Worm (Caenorhabditis elegans) whole organism, late embryonic: ENCODE measurements around the gene ador-1.

Experiments used
- C08G9.2 ChIP-seq: sonication (generic microtip); optimal IDR thresholded peaks from 2 replicates; lab custom pipeline; 2016; ENCODE audit warnings: mild to moderate bottlenecking, missing genetic modification characterization, moderate library complexity, missing compliant biosample characterization
- C38D4.7 ChIP-seq: fragments of 200-800 bp; sonication (Bioruptor generic); optimal IDR thresholded peaks from 2 replicates; lab custom pipeline; 2018; ENCODE audit warnings: mild to moderate bottlenecking, missing genetic modification characterization, moderate library complexity, missing compliant biosample characterization
- K09A11.1 ChIP-seq: sonication (generic microtip); optimal IDR thresholded peaks from 2 replicates; lab custom pipeline; 2017; ENCODE audit warnings: antibody characterized with exemption, mild to moderate bottlenecking, missing genetic modification characterization, missing compliant biosample characterization; ENCODE audit not compliant: insufficient read depth
- Y22D7AL.16 ChIP-seq: sonication (generic microtip); optimal IDR thresholded peaks from 2 replicates; lab custom pipeline; 2016; ENCODE audit warnings: missing genetic modification characterization, missing compliant biosample characterization
- ahr-1 ChIP-seq: sonication (generic microtip); optimal IDR thresholded peaks from 2 replicates; lab custom pipeline; 2016; ENCODE audit warnings: missing genetic modification characterization, missing compliant biosample characterization
- ceh-19 ChIP-seq: fragments of 200-800 bp; sonication (Bioruptor generic); optimal IDR thresholded peaks from 2 replicates; lab custom pipeline; 2018; ENCODE audit warnings: mild to moderate bottlenecking, missing genetic modification characterization, missing compliant biosample characterization
- ceh-24 ChIP-seq: sonication (generic microtip); optimal IDR thresholded peaks from 2 replicates; lab custom pipeline; 2016; ENCODE audit warnings: mild to moderate bottlenecking, missing genetic modification characterization, missing compliant biosample characterization
- ceh-31 ChIP-seq: sonication (generic microtip); optimal IDR thresholded peaks from 2 replicates; lab custom pipeline; 2016; ENCODE audit warnings: missing genetic modification characterization, missing compliant biosample characterization
- ceh-45 ChIP-seq: fragments of 200-800 bp; sonication (Bioruptor generic); IDR thresholded peaks from 2 replicates; pipeline ENCODE4 v1.3.6; 2022; ENCODE audit warnings: missing genetic modification reagents, missing genetic modification characterization, missing compliant biosample characterization
- ceh-6 ChIP-seq: fragments of 200-800 bp; sonication (Bioruptor generic); optimal IDR thresholded peaks from 2 replicates; lab custom pipeline; 2018; ENCODE audit warnings: mild to moderate bottlenecking, missing genetic modification characterization, missing compliant biosample characterization
- ceh-9 ChIP-seq: sonication (generic microtip); optimal IDR thresholded peaks from 2 replicates; lab custom pipeline; 2016; ENCODE audit warnings: mild to moderate bottlenecking, missing genetic modification characterization, inconsistent platforms, missing compliant biosample characterization
- che-1 ChIP-seq: sonication (generic microtip); optimal IDR thresholded peaks from 2 replicates; lab custom pipeline; 2016; ENCODE audit warnings: mild to moderate bottlenecking, missing genetic modification characterization, missing compliant biosample characterization
- elt-4 ChIP-seq: sonication (generic microtip); optimal IDR thresholded peaks from 2 replicates; lab custom pipeline; 2016; ENCODE audit warnings: missing genetic modification characterization, missing compliant biosample characterization
- ets-4 ChIP-seq: sonication (generic microtip); optimal IDR thresholded peaks from 2 replicates; lab custom pipeline; 2016; ENCODE audit warnings: missing genetic modification characterization, missing compliant biosample characterization
- fax-1 ChIP-seq: sonication (generic microtip); optimal IDR thresholded peaks from 2 replicates; lab custom pipeline; 2016; ENCODE audit warnings: missing genotype, missing genetic modification characterization, missing compliant biosample characterization
- gmeb-2 ChIP-seq: sonication (generic microtip); optimal IDR thresholded peaks from 2 replicates; lab custom pipeline; 2016; ENCODE audit warnings: missing genetic modification characterization, inconsistent platforms, missing compliant biosample characterization
- hlh-13 ChIP-seq: fragments of 200-800 bp; sonication (Bioruptor generic); optimal IDR thresholded peaks from 2 replicates; lab custom pipeline; 2018; ENCODE audit warnings: mild to moderate bottlenecking, missing genetic modification characterization, missing compliant biosample characterization
- hlh-15 ChIP-seq: sonication (generic microtip); optimal IDR thresholded peaks from 2 replicates; lab custom pipeline; 2016; ENCODE audit warnings: missing genetic modification characterization, missing compliant biosample characterization
- hlh-30 ChIP-seq: sonication (generic microtip); optimal IDR thresholded peaks from 2 replicates; lab custom pipeline; 2017; ENCODE audit warnings: antibody characterized with exemption, missing genetic modification characterization, missing compliant biosample characterization; ENCODE audit not compliant: insufficient read depth
- mec-3 ChIP-seq: sonication (generic microtip); optimal IDR thresholded peaks from 2 replicates; lab custom pipeline; 2016; ENCODE audit warnings: borderline replicate concordance, missing genetic modification characterization, missing compliant biosample characterization
- nfya-1 ChIP-seq: sonication (generic microtip); optimal IDR thresholded peaks from 2 replicates; lab custom pipeline; 2017; ENCODE audit warnings: missing genetic modification characterization, mild to moderate bottlenecking, missing compliant biosample characterization, antibody characterized with exemption, moderate library complexity
- nhr-11 ChIP-seq: fragments of 150-350 bp; optimal IDR thresholded peaks from 2 replicates; lab custom pipeline; 2014; ENCODE audit warnings: missing biosample characterization, missing genetic modification characterization
- nhr-232 ChIP-seq: sonication (generic microtip); optimal IDR thresholded peaks from 2 replicates; lab custom pipeline; 2016; ENCODE audit warnings: missing genetic modification characterization, missing compliant biosample characterization
- npax-4 ChIP-seq: sonication (generic microtip); optimal IDR thresholded peaks from 2 replicates; lab custom pipeline; 2016; ENCODE audit warnings: missing genetic modification characterization, missing compliant biosample characterization
- odd-2 ChIP-seq: sonication (generic microtip); optimal IDR thresholded peaks from 2 replicates; lab custom pipeline; 2017; ENCODE audit warnings: antibody characterized with exemption, mild to moderate bottlenecking, missing genetic modification characterization, missing compliant biosample characterization
- pag-3 ChIP-seq: sonication (generic microtip); optimal IDR thresholded peaks from 2 replicates; lab custom pipeline; 2016; ENCODE audit warnings: missing compliant biosample characterization, missing genetic modification characterization, borderline replicate concordance
- pax-1 ChIP-seq: fragments of 150-350 bp; optimal IDR thresholded peaks from 2 replicates; lab custom pipeline; 2014; ENCODE audit warnings: missing biosample characterization, missing genetic modification characterization
- pqm-1 ChIP-seq: sonication (generic microtip); optimal IDR thresholded peaks from 2 replicates; lab custom pipeline; 2016; ENCODE audit warnings: missing genetic modification characterization, missing compliant biosample characterization
- pros-1 ChIP-seq: fragments of 150-350 bp; optimal IDR thresholded peaks from 2 replicates; lab custom pipeline; 2014; ENCODE audit warnings: missing biosample characterization, missing genetic modification reagents, missing genetic modification characterization
- sdc-2 ChIP-seq: sonication (generic microtip); optimal IDR thresholded peaks from 2 replicates; lab custom pipeline; 2016; ENCODE audit warnings: missing genotype, missing genetic modification characterization, missing compliant biosample characterization
- tbx-2 ChIP-seq: sonication (generic microtip); optimal IDR thresholded peaks from 2 replicates; lab custom pipeline; 2016; ENCODE audit warnings: missing genetic modification characterization, missing compliant biosample characterization
- ttx-3 ChIP-seq: sonication (generic microtip); optimal IDR thresholded peaks from 2 replicates; lab custom pipeline; 2016; ENCODE audit warnings: missing genetic modification reagents, missing genetic modification characterization, missing compliant biosample characterization
- unc-86 ChIP-seq: sonication (generic microtip); optimal IDR thresholded peaks from 2 replicates; lab custom pipeline; 2016; ENCODE audit warnings: missing genetic modification characterization, missing compliant biosample characterization
- ztf-16 ChIP-seq: sonication (generic microtip); optimal IDR thresholded peaks from 2 replicates; lab custom pipeline; 2017; ENCODE audit warnings: missing genetic modification characterization, missing compliant biosample characterization

The ador-1 gene

DNA sequence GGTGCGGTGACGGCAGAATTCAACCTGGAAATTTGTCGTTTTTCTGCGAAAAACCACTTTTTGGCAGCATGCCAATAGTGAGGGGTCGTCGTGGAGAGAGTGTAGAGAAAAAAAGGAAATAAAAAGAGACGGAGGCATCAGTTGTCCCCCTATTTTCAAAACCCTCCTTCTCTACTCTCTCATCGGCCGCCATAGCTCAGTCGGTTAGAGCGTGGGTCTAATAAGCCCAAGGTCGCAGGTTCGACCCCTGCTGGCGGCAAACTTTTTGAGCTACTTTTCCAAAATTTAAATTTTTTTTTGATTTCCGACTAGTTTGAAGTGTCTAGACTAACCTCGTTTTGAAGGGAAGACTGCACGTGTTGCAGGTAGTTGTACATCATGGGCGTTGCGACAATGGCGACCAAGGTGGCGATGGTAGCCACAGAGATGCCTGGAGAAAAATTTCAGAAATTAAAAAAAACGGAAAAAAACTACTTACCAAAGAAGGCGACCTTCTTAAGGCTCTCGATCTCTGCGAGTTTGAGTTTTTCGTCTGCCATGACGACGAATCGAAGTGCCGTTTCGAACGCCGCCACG, 8.0 kb downstream of the ador-1 start, which contains the start of gene col-85 (continued):
- TF ChIP-seq ceh-45 (GFP tag; lab: Robert Waterston, UW) (peak; percentile 96), sdc-2 (tag; lab: Kevin White, UChicago) (peak; percentile 89), npax-4 (tag; lab: Kevin White, UChicago) (peak; percentile 88), fax-1 (peak; percentile 88), nhr-232 (peak; percentile 85), gmeb-2 (tag; lab: Kevin White, UChicago) (peak; percentile 98), hlh-15 (tag; lab: Kevin White, UChicago) (peak; percentile 91), hlh-13 (GFP tag; lab: Kevin White, UChicago) (peak; percentile 94), ceh-6 (GFP tag; lab: Kevin White, UChicago) (peak; percentile 91), pros-1 (no peak), ceh-9 (tag; lab: Kevin White, UChicago) (peak; percentile 93), K09A11.1 (tag; lab: Kevin White, UChicago) (peak; percentile 88), ceh-19 (peak; percentile 94), hlh-30 (tag; lab: Kevin White, UChicago) (peak; percentile 46), elt-4 (tag; lab: Kevin White, UChicago) (no peak), ttx-3 (tag; lab: Kevin White, UChicago) (peak; percentile 92), ztf-16 (tag; lab: Kevin White, UChicago) (peak; percentile 95), pqm-1 (tag; lab: Kevin White, UChicago) (peak; percentile 86), che-1 (peak; percentile 93), nhr-11 (tag; lab: Kevin White, UChicago) (no peak), C38D4.7 (GFP tag; lab: Kevin White, UChicago) (peak; percentile 90), ahr-1 (tag; lab: Kevin White, UChicago) (peak; percentile 86), C08G9.2 (tag; lab: Kevin White, UChicago) (peak; percentile 87), ets-4 (tag; lab: Kevin White, UChicago) (peak; percentile 78), nfya-1 (tag; lab: Kevin White, UChicago) (peak; percentile 84), ceh-31 (peak; percentile 86), mec-3 (tag; lab: Kevin White, UChicago) (peak; percentile 75)

DNA sequence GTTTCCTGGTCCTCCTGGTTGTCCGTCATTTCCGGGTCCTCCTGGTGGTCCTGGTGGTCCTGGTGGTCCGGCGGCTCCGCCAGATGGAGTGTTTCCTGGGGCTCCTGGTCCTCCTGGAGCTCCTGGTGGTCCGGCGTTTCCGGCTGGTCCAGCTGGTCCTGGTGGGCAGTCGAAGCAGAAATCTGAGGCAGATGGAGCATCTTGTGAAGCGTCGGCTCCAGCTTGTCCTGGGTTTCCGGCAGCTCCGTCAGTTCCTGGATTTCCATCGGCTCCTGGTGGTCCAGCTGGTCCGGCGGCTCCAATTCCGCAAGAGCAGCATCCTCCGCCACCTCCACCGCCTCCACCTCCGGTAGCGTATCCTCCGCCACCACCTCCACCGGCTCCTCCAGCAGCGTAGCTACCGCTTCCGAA, 8.6 kb downstream of the ador-1 start:
- no peak for TF ChIP-seq ceh-31
- no peak for TF ChIP-seq pax-1 (tag; lab: Kevin White, UChicago)
- TF ChIP-seq pag-3 (tag; lab: Kevin White, UChicago) = no peak

DNA sequence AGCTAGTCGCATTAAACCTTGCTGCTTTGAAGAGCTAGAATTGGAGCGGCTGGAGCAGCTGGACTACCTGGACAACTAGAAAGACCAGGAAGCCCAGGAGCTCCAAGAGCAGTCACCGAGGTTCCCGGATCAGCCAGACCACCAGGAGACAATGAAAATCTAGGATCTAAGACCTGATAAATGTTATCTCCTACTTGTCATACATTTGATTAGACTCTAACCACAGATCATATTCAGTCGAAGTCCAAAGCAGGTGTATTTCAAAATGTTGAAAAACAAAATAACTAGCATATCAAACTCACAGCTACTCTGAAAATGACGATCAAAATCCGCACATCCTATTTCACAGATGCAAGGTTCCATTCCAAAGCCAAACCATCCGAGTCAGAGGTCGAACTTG, 10.7 kb downstream of the ador-1 start, which contains the start of gene srz-6:
Gene srz-6, plus strand, starts transcription at position 301 of the 400 bp plus-strand sequence.
- no peak for TF ChIP-seq C38D4.7 (GFP tag; lab: Kevin White, UChicago)
- TF ChIP-seq Y22D7AL.16 (tag; lab: Kevin White, UChicago) = no peak
- TF ChIP-seq tbx-2 (tag; lab: Kevin White, UChicago) = no peak
- TF ChIP-seq C08G9.2 (tag; lab: Kevin White, UChicago) = no peak

DNA sequence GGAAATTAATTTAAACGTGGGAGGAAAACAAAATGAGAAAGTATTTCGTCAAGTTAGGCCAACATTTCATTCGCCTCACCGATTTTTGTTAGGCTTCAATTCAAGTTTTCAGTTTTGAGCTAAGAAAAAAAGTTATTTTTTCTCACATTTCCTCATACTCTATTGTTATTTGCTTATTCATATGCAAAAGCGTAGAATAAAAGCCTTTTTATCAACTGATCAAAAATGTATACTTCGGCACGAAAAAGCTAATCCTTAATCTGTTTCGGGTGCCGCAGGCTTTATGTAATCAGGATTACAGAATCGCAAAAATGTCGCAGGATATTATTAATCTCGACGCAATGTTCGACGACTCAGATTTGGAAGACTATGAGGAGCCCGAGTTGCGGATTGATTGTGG, 12.8 kb downstream of the ador-1 start, which contains the start of gene T21B4.15:
Gene T21B4.15, plus strand, starts transcription at position 301 of the 400 bp plus-strand sequence.
- TF ChIP-seq odd-2 (tag; lab: Kevin White, UChicago) (no peak), ceh-24 (no peak), nhr-232 (no peak), unc-86 (no peak)

DNA sequence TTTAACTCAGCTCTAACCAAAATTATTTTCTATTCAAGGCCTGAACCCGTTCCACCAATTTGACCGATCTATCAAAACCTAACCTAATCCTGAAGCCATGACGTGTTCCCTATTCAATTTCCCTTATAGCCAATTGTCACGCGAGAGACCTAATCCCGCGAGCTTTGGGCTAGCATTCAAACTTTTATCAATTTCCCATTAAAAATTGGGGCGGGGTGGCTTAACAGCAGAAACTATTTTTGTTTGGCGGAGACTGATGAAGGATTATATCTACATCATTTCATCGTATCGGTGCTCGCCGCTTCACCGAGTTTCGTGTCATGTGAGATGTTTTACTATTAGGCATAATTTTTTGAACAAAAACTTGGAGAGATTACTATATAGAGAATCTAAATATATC, 13.9 kb downstream of the ador-1 start:
- TF ChIP-seq K09A11.1 (tag; lab: Kevin White, UChicago) = no peak
